Fruit fly (Drosophila melanogaster) whole organism, embryonic: Measurements from ENCODE around the gene Cyp310a1.
A peak's percentile ranks its signal among the peaks of the same experiment; 100 is the strongest.

Source experiments
- Atf3 ChIP-seq: fragments of 200-800 bp; sonication (Bioruptor generic); optimal IDR thresholded peaks from 3 replicates; lab custom pipeline; 2016; ENCODE audit warnings: missing biosample characterization, missing genetic modification characterization
- Atf6 ChIP-seq: fragments of 200-800 bp; sonication (Bioruptor generic); IDR thresholded peaks from 2 replicates; pipeline ENCODE4 v1.3.6; 2022; ENCODE audit warnings: missing biosample characterization, missing genetic modification characterization
- Bgb ChIP-seq: fragments of 200-800 bp; sonication (Bioruptor generic); IDR thresholded peaks from 2 replicates; pipeline ENCODE4 v1.3.6; 2022; ENCODE audit warnings: missing biosample characterization, missing genetic modification characterization; ENCODE audit not compliant: partially characterized antibody
- CG13775 ChIP-seq: fragments of 200-800 bp; sonication (Bioruptor generic); optimal IDR thresholded peaks from 3 replicates; lab custom pipeline; 2017; ENCODE audit warnings: missing biosample characterization, mild to moderate bottlenecking, missing genetic modification characterization
- CG17829 ChIP-seq: fragments of 200-800 bp; optimal IDR thresholded peaks from 2 replicates; lab custom pipeline; 2019; ENCODE audit warnings: missing biosample characterization, mild to moderate bottlenecking, missing genetic modification characterization, moderate library complexity
- CG18262 ChIP-seq: fragments of 200-800 bp; optimal IDR thresholded peaks from 3 replicates; lab custom pipeline; 2019; ENCODE audit warnings: missing biosample characterization, mild to moderate bottlenecking, missing genetic modification characterization, moderate library complexity
- CG1832 ChIP-seq: fragments of 200-800 bp; sonication (Bioruptor generic); optimal IDR thresholded peaks from 2 replicates; lab custom pipeline; 2017; ENCODE audit warnings: missing biosample characterization, mild to moderate bottlenecking, missing genetic modification characterization, inconsistent platforms
- CG30020 ChIP-seq: fragments of 200-800 bp; optimal IDR thresholded peaks from 2 replicates; lab custom pipeline; 2019; ENCODE audit warnings: missing biosample characterization, mild to moderate bottlenecking, missing genetic modification characterization, moderate library complexity
- CG31224 ChIP-seq: fragments of 200-800 bp; sonication (Bioruptor generic); IDR thresholded peaks from 2 replicates; pipeline ENCODE4 v1.3.6; 2022; ENCODE audit warnings: missing biosample characterization, missing genetic modification characterization
- CG31365 ChIP-seq: fragments of 200-800 bp; sonication (Bioruptor generic); optimal IDR thresholded peaks from 2 replicates; lab custom pipeline; 2018; ENCODE audit warnings: missing biosample characterization, mild to moderate bottlenecking, missing genetic modification characterization
- CG31441 ChIP-seq: fragments of 200-800 bp; sonication (Bioruptor generic); IDR thresholded peaks from 2 replicates; pipeline ENCODE4 v1.3.6; 2022; ENCODE audit warnings: missing biosample characterization, missing genetic modification characterization
- CG32767 ChIP-seq: fragments of 200-800 bp; sonication (Bioruptor generic); IDR thresholded peaks from 2 replicates; pipeline ENCODE4 v1.3.6; 2022; ENCODE audit warnings: missing biosample characterization, missing genetic modification characterization
- CG32772 ChIP-seq: fragments of 200-800 bp; sonication (Bioruptor generic); IDR thresholded peaks from 2 replicates; pipeline ENCODE4 v1.3.6; 2022; ENCODE audit warnings: missing biosample characterization, missing genetic modification characterization
- CG33213 ChIP-seq: fragments of 200-800 bp; sonication (Bioruptor generic); optimal IDR thresholded peaks from 3 replicates; lab custom pipeline; 2016; ENCODE audit warnings: missing biosample characterization, missing genetic modification characterization
- CG4707 ChIP-seq: fragments of 200-800 bp; sonication (Bioruptor generic); optimal IDR thresholded peaks from 2 replicates; lab custom pipeline; 2018; ENCODE audit warnings: missing biosample characterization, mild to moderate bottlenecking, missing genetic modification characterization, moderate library complexity
- CG8290 ChIP-seq, 3 experiments: fragments of 200-800 bp; sonication (Bioruptor generic); optimal IDR thresholded peaks; 2 replicates each; lab custom pipeline; 2016 to 2019; ENCODE audit warnings: missing biosample characterization in 3 of 3, missing genetic modification characterization in 3 of 3, mild to moderate bottlenecking in 2 of 3, moderate library complexity in 1 of 3
- D ChIP-seq, 2 experiments: fragments of 200-800 bp in 1 of 2; fragments of >200 bp in 1 of 2; sonication (Bioruptor generic) in 1 of 2; optimal IDR thresholded peaks; 2 replicates in 1 of 2; 3 replicates in 1 of 2; lab custom pipeline; 2017; ENCODE audit warnings: mild to moderate bottlenecking in 1 of 2, missing biosample characterization in 1 of 2, missing genetic modification characterization in 1 of 2, missing genetic modification reagents in 1 of 2
- D19B ChIP-seq: fragments of 200-800 bp; sonication (Bioruptor generic); optimal IDR thresholded peaks from 2 replicates; lab custom pipeline; 2017; ENCODE audit warnings: missing biosample characterization, mild to moderate bottlenecking, missing genetic modification characterization
- Drgx ChIP-seq: fragments of 200-800 bp; sonication (Bioruptor generic); IDR thresholded peaks from 2 replicates; pipeline ENCODE4 v1.3.6; 2022; ENCODE audit warnings: missing biosample characterization, missing genetic modification characterization
- Gsc ChIP-seq: fragments of 200-800 bp; sonication (Bioruptor generic); IDR thresholded peaks from 2 replicates; pipeline ENCODE4 v1.3.6; 2022; ENCODE audit warnings: missing biosample characterization, missing genetic modification characterization
- HLHmδ ChIP-seq: fragments of 200-800 bp; sonication (Bioruptor generic); optimal IDR thresholded peaks from 2 replicates; lab custom pipeline; 2018; ENCODE audit warnings: missing biosample characterization, mild to moderate bottlenecking, missing genetic modification characterization, moderate library complexity
- Lhr ChIP-seq: fragments of 200-800 bp; sonication (Bioruptor generic); optimal IDR thresholded peaks from 3 replicates; lab custom pipeline; 2017; ENCODE audit warnings: mild to moderate bottlenecking, missing biosample characterization, missing genetic modification reagents, missing genetic modification characterization
- Myb ChIP-seq: fragments of 200-800 bp; sonication (Bioruptor generic); optimal IDR thresholded peaks from 2 replicates; lab custom pipeline; 2016; ENCODE audit warnings: missing biosample characterization, missing genetic modification characterization
- NC2α ChIP-seq: fragments of 200-800 bp; sonication (Bioruptor generic); optimal IDR thresholded peaks from 2 replicates; lab custom pipeline; 2016; ENCODE audit warnings: missing biosample characterization, missing genetic modification characterization
- NC2β ChIP-seq: fragments of 200-800 bp; sonication (Bioruptor generic); optimal IDR thresholded peaks from 2 replicates; lab custom pipeline; 2016; ENCODE audit warnings: missing biosample characterization, missing genetic modification characterization
- NFAT ChIP-seq: fragments of 200-800 bp; sonication (Bioruptor generic); IDR thresholded peaks from 2 replicates; pipeline ENCODE4 v1.3.6; 2022; ENCODE audit warnings: missing biosample characterization, missing genetic modification characterization
- Oaz ChIP-seq: fragments of 200-800 bp; sonication (Bioruptor generic); IDR thresholded peaks from 2 replicates; pipeline ENCODE4 v1.3.6; 2022; ENCODE audit warnings: missing biosample characterization, missing genetic modification characterization
- Oli ChIP-seq: fragments of 200-800 bp; sonication (Bioruptor generic); optimal IDR thresholded peaks from 2 replicates; lab custom pipeline; 2018; ENCODE audit warnings: missing biosample characterization, mild to moderate bottlenecking, missing genetic modification characterization, moderate library complexity
- TFAM ChIP-seq: fragments of 200-800 bp; sonication (Bioruptor generic); optimal IDR thresholded peaks from 2 replicates; lab custom pipeline; 2017; ENCODE audit warnings: missing biosample characterization, missing genetic modification characterization, inconsistent platforms
- cas ChIP-seq: fragments of 200-800 bp; sonication (Bioruptor generic); IDR thresholded peaks from 2 replicates; pipeline ENCODE4 v1.3.6; 2022; ENCODE audit warnings: missing biosample characterization, missing genetic modification characterization
- cg ChIP-seq: fragments of 200-800 bp; sonication (Bioruptor generic); optimal IDR thresholded peaks from 3 replicates; lab custom pipeline; 2019; ENCODE audit warnings: missing biosample characterization, mild to moderate bottlenecking, missing genetic modification characterization, moderate library complexity
- danr ChIP-seq: fragments of 200-800 bp; sonication (Bioruptor generic); IDR thresholded peaks from 2 replicates; pipeline ENCODE4 v1.3.6; 2022; ENCODE audit warnings: missing biosample characterization, missing genetic modification characterization
- dimm ChIP-seq: fragments of 200-800 bp; sonication (Bioruptor generic); IDR thresholded peaks from 2 replicates; pipeline ENCODE4 v1.3.6; 2022; ENCODE audit warnings: missing biosample characterization, missing genetic modification characterization
- ems ChIP-seq: fragments of 200-800 bp; sonication (Bioruptor generic); optimal IDR thresholded peaks from 3 replicates; lab custom pipeline; 2016; ENCODE audit warnings: missing biosample characterization, missing genetic modification characterization
- eve ChIP-seq, 2 experiments: fragments of >200 bp; optimal IDR thresholded peaks; 2 replicates each; lab custom pipeline; 2017; ENCODE audit warnings: missing biosample characterization in 2 of 2, missing genetic modification characterization in 2 of 2
- fd64A ChIP-seq: fragments of 200-800 bp; sonication (Bioruptor generic); optimal IDR thresholded peaks from 3 replicates; lab custom pipeline; 2018; ENCODE audit warnings: missing biosample characterization, mild to moderate bottlenecking, missing genetic modification characterization
- grau ChIP-seq: fragments of 200-800 bp; optimal IDR thresholded peaks from 3 replicates; lab custom pipeline; 2019; ENCODE audit warnings: missing biosample characterization, mild to moderate bottlenecking, missing genetic modification characterization, moderate library complexity
- hbn ChIP-seq: fragments of 200-800 bp; sonication (Bioruptor generic); IDR thresholded peaks from 2 replicates; pipeline ENCODE4 v1.3.6; 2022; ENCODE audit warnings: missing biosample characterization, missing genetic modification characterization; ENCODE audit not compliant: partially characterized antibody
- insv ChIP-seq, 2 experiments: fragments of 200-800 bp; sonication (Bioruptor generic); optimal IDR thresholded peaks; 3 replicates each; lab custom pipeline; 2016 to 2018; ENCODE audit warnings: missing biosample characterization in 2 of 2, missing genetic modification characterization in 2 of 2
- knrl ChIP-seq: fragments of 200-800 bp; sonication (Bioruptor generic); IDR thresholded peaks from 3 replicates; pipeline ENCODE4 v1.3.6; 2022; ENCODE audit warnings: missing biosample characterization, missing genetic modification characterization; ENCODE audit not compliant: partially characterized antibody
- maf-S ChIP-seq: fragments of 200-800 bp; sonication (Bioruptor generic); optimal IDR thresholded peaks from 2 replicates; lab custom pipeline; 2016; ENCODE audit warnings: missing biosample characterization, missing genetic modification characterization
- p53 ChIP-seq: fragments of 200-800 bp; sonication (Bioruptor generic); optimal IDR thresholded peaks from 2 replicates; lab custom pipeline; 2016; ENCODE audit warnings: missing biosample characterization, missing genetic modification characterization
- pho ChIP-seq: fragments of 200-800 bp; sonication (Bioruptor generic); optimal IDR thresholded peaks from 2 replicates; lab custom pipeline; 2016; ENCODE audit warnings: missing biosample characterization, missing genetic modification characterization
- psq ChIP-seq: fragments of 200-800 bp; sonication (Bioruptor generic); optimal IDR thresholded peaks from 2 replicates; lab custom pipeline; 2017; ENCODE audit warnings: missing biosample characterization, missing genetic modification characterization
- repo ChIP-seq: fragments of 200-800 bp; sonication (Bioruptor generic); optimal IDR thresholded peaks from 2 replicates; lab custom pipeline; 2016; ENCODE audit warnings: missing biosample characterization, missing genetic modification characterization
- sens-2 ChIP-seq: fragments of 200-800 bp; sonication (Bioruptor generic); IDR thresholded peaks from 2 replicates; pipeline ENCODE4 v1.3.6; 2022; ENCODE audit warnings: missing biosample characterization, missing genetic modification characterization
- sqz ChIP-seq: fragments of 200-800 bp; sonication (Bioruptor generic); optimal IDR thresholded peaks from 3 replicates; lab custom pipeline; 2018; ENCODE audit warnings: missing biosample characterization, mild to moderate bottlenecking, missing genetic modification characterization
- twi ChIP-seq: fragments of 200-800 bp; optimal IDR thresholded peaks from 2 replicates; lab custom pipeline; 2019; ENCODE audit warnings: missing biosample characterization, mild to moderate bottlenecking, missing genetic modification characterization, moderate library complexity
- zfh1 ChIP-seq: fragments of 200-800 bp; sonication (Bioruptor generic); IDR thresholded peaks from 3 replicates; pipeline ENCODE4 v1.3.6; 2022; ENCODE audit warnings: missing biosample characterization, missing genetic modification characterization
- zfh2 ChIP-seq: fragments of 200-800 bp; sonication (Bioruptor generic); optimal IDR thresholded peaks from 2 replicates; lab custom pipeline; 2016; ENCODE audit warnings: missing biosample characterization, missing genetic modification characterization

Gene Cyp310a1

DNA sequence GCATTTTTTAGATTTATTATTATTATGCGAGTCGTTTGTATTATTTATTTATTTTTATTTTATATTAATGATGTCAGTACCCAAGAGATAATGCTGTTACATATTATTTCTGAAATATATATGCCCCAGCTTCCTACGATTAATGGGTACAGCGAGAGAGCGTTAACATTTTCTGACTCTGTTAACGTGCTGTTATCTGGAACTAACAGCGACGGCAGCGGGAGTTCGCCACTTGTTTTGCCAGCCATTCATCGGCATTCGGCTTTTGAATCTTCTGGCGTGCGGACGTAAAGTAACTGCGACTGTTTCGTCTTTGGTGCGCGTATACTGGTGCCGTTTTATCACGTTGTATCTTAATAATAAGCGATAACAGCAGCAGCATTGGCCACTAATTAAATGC lies 35.8 kb downstream of the Cyp310a1 start, which contains the start of gene MESR3 (continued):
- TF ChIP-seq zfh1 (GFP tag; lab: Robert Waterston, UW): peak; percentile 19; the same call in 1 of the 3 replicates
- TF ChIP-seq CG31441 (GFP tag; lab: Robert Waterston, UW): peak; percentile 92
- no peak for TF ChIP-seq NC2β (GFP tag; lab: Kevin White, UChicago)
- peak; percentile 23 for TF ChIP-seq psq (GFP tag; lab: Kevin White, UChicago)
- TF ChIP-seq knrl (GFP tag; lab: Robert Waterston, UW): 0 out of 3 replicates have a peak, but pooled peaks have one; percentile 14
- no peak for TF ChIP-seq Atf3
- TF ChIP-seq dimm: no peak
- no peak for TF ChIP-seq Myb (GFP tag; lab: Kevin White, UChicago)
- TF ChIP-seq CG33213 (GFP tag; lab: Kevin White, UChicago): no peak
- peak; percentile 8 for TF ChIP-seq CG30020 (tag; lab: Kevin White, UChicago)
- TF ChIP-seq grau (tag; lab: Kevin White, UChicago): peak; percentile 71
- TF ChIP-seq NC2α (GFP tag; lab: Kevin White, UChicago): no peak
- TF ChIP-seq insv (GFP tag; optimal IDR thresholded peaks at IDR 0.05; lab: Kevin White, UChicago): peak in 1 of 2 experiments; percentile 42
- TF ChIP-seq repo (GFP tag; lab: Kevin White, UChicago): no peak
- TF ChIP-seq hbn (GFP tag; lab: Robert Waterston, UW): no peak
- peak; percentile 37 for TF ChIP-seq Oli (tag; lab: Kevin White, UChicago)
- peak; percentile 46; the same call in 1 of the 2 replicates for TF ChIP-seq CG32767 (GFP tag; lab: Robert Waterston, UW)
- TF ChIP-seq sens-2: no peak
- peak; percentile 75 for TF ChIP-seq Atf6 (GFP tag; lab: Robert Waterston, UW)
- TF ChIP-seq p53 (GFP tag; lab: Kevin White, UChicago): peak; percentile 7
- peak; percentile 24 for TF ChIP-seq fd64A (GFP tag; lab: Kevin White, UChicago)
- no peak for TF ChIP-seq danr (GFP tag; lab: Robert Waterston, UW)
- TF ChIP-seq CG13775 (GFP tag; lab: Kevin White, UChicago): peak; percentile 31
- TF ChIP-seq CG1832 (GFP tag; lab: Kevin White, UChicago): no peak
- TF ChIP-seq D19B: peak; percentile 66
- TF ChIP-seq CG17829 (tag; lab: Kevin White, UChicago): peak; percentile 89
- TF ChIP-seq Drgx (GFP tag; lab: Robert Waterston, UW): peak; percentile 80
- TF ChIP-seq sqz: no peak
- TF ChIP-seq CG18262 (tag; lab: Kevin White, UChicago): peak; percentile 85
- no peak for TF ChIP-seq maf-S
- peak; percentile 33; the same call in 1 of the 2 replicates for TF ChIP-seq cas
- TF ChIP-seq NFAT (GFP tag; lab: Robert Waterston, UW): peak; percentile 82
- TF ChIP-seq cg (GFP tag; lab: Kevin White, UChicago): no peak
- no peak for TF ChIP-seq pho (GFP tag; lab: Kevin White, UChicago)
- peak; percentile 59 for TF ChIP-seq Bgb (GFP tag; lab: Robert Waterston, UW)
- TF ChIP-seq CG32772 (GFP tag; lab: Robert Waterston, UW): peak; percentile 47
- TF ChIP-seq twi (tag; lab: Kevin White, UChicago): no peak
- peak; percentile 76 for TF ChIP-seq HLHmδ (GFP tag; lab: Kevin White, UChicago)
- TF ChIP-seq Lhr (GFP tag; lab: Kevin White, UChicago): no peak
- TF ChIP-seq eve (GFP tag; optimal IDR thresholded peaks at IDR 0.05; lab: Kevin White, UChicago): no peak
- TF ChIP-seq CG31224 (GFP tag; lab: Robert Waterston, UW): peak; percentile 74
- no peak for TF ChIP-seq TFAM (GFP tag; lab: Kevin White, UChicago)
- no peak for TF ChIP-seq ems
- no peak for TF ChIP-seq D (optimal IDR thresholded peaks at IDR 0.05; lab: Kevin White, UChicago)
- TF ChIP-seq D (GFP tag; optimal IDR thresholded peaks at IDR 0.05; lab: Kevin White, UChicago): peak; percentile 39
- TF ChIP-seq Oaz: 0 out of 2 replicates have a peak, but pooled peaks have one; percentile 4
- no peak for TF ChIP-seq Gsc (GFP tag; lab: Robert Waterston, UW)
- TF ChIP-seq zfh2 (GFP tag; lab: Kevin White, UChicago): no peak
- peak; percentile 45 for TF ChIP-seq CG31365
- peak; percentile 46 for TF ChIP-seq CG8290 (GFP tag; optimal IDR thresholded peaks at IDR 0.05; lab: Kevin White, UChicago)
- TF ChIP-seq CG8290 (tag; optimal IDR thresholded peaks at IDR 0.05; lab: Kevin White, UChicago): no peak
- TF ChIP-seq CG4707 (GFP tag; lab: Kevin White, UChicago): peak; percentile 48
